Worm (Caenorhabditis elegans): Measurements from ENCODE around the gene C35A5.8.

Gene C35A5.8

ce11 chrV:10508855-10509254, 16.9 kb downstream of the C35A5.8 start, which contains the start of gene C35A5.6:
C35A5.6 (plus strand) TSS chrV:10509137.
- no peak for TF ChIP-seq K02D7.2 (tag; optimal IDR thresholded peaks at IDR 0.05)
- no peak for TF ChIP-seq Y22D7AL.16 (tag; optimal IDR thresholded peaks at IDR 0.05)
- TF ChIP-seq sox-2 (GFP tag; IDR thresholded peaks at IDR 0.05): no peak
- no peak for TF ChIP-seq ceh-24 (tag; optimal IDR thresholded peaks at IDR 0.05)
- TF ChIP-seq rnt-1 (tag; optimal IDR thresholded peaks at IDR 0.05): no peak
- TF ChIP-seq nhr-232 (tag; optimal IDR thresholded peaks at IDR 0.05): no peak
- TF ChIP-seq elt-4 (tag; optimal IDR thresholded peaks at IDR 0.05): no peak
- TF ChIP-seq pax-1 (tag; optimal IDR thresholded peaks at IDR 0.05): no peak
- no peak for TF ChIP-seq fax-1 (tag; optimal IDR thresholded peaks at IDR 0.05)
- TF ChIP-seq C38D4.7 (GFP tag; optimal IDR thresholded peaks at IDR 0.05): no peak
- TF ChIP-seq hlh-13 (GFP tag; optimal IDR thresholded peaks at IDR 0.05): no peak
- no peak for TF ChIP-seq ceh-2 (tag; optimal IDR thresholded peaks at IDR 0.05)

ce11 chrV:10505553-10505952, 20.2 kb downstream of the C35A5.8 start, which contains the start of gene C35A5.5:
C35A5.5 (plus strand) TSS chrV:10505853.
- no peak for TF ChIP-seq pha-2 (tag; optimal IDR thresholded peaks at IDR 0.05)
- TF ChIP-seq pat-9 (tag; optimal IDR thresholded peaks at IDR 0.05): no peak
- no peak for TF ChIP-seq ceh-2 (tag; optimal IDR thresholded peaks at IDR 0.05)
- TF ChIP-seq fkh-10 (GFP tag; optimal IDR thresholded peaks at IDR 0.05): no peak
- no peak for TF ChIP-seq unc-3 (GFP tag; conservative IDR thresholded peaks at IDR 0.05)
- TF ChIP-seq unc-3 (tag; optimal IDR thresholded peaks at IDR 0.05): no peak
- no peak for TF ChIP-seq ttx-3 (tag; optimal IDR thresholded peaks at IDR 0.05)
- TF ChIP-seq C08G9.2 (tag; optimal IDR thresholded peaks at IDR 0.05): no peak
- no peak for TF ChIP-seq ceh-31 (tag; optimal IDR thresholded peaks at IDR 0.05)
- TF ChIP-seq hlh-6 (tag; optimal IDR thresholded peaks at IDR 0.05): no peak
- TF ChIP-seq lin-11 (tag; optimal IDR thresholded peaks at IDR 0.05): no peak
- no peak for TF ChIP-seq dmd-4 (tag; optimal IDR thresholded peaks at IDR 0.05; ENCODE audit: borderline replicate concordance)
- TF ChIP-seq syd-9 (tag; optimal IDR thresholded peaks at IDR 0.05): no peak
- TF ChIP-seq unc-55 (GFP tag; optimal IDR thresholded peaks at IDR 0.05): no peak
- TF ChIP-seq eyg-1 (tag; optimal IDR thresholded peaks at IDR 0.05): no peak
- no peak for TF ChIP-seq K09A11.1 (tag; optimal IDR thresholded peaks at IDR 0.05; ENCODE audit: insufficient read depth)

DNA sequence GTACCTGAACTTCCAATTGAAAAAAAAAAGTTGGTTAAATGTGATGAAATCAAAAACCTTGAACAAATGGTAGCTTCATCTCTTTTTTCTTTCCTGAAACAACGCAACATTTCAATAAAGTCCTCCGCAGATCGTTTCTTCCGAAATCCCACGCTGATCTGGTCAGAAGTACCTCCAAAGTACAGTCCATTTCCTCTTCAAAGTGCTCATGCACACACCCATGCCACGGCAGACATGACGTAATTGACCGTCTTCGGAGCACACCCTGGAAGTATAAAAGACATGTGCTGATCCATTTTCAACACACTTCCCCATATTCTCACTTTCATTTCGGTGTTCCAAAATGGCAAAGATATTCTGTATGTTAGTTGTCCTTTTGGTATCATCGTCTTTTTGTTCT, 21.8 kb downstream of the C35A5.8 start, which contains the start of gene C35A5.10:
TSS of gene C35A5.10 (plus strand) at position 301 of the 400 bp plus-strand sequence.
- TF ChIP-seq che-1 (tag; optimal IDR thresholded peaks at IDR 0.05) (no peak), unc-55 (GFP tag; optimal IDR thresholded peaks at IDR 0.05) (no peak), nfya-1 (tag; optimal IDR thresholded peaks at IDR 0.05) (no peak), rnt-1 (tag; optimal IDR thresholded peaks at IDR 0.05) (no peak), C38D4.7 (GFP tag; optimal IDR thresholded peaks at IDR 0.05) (no peak), pha-2 (tag; optimal IDR thresholded peaks at IDR 0.05) (no peak), mec-3 (tag; optimal IDR thresholded peaks at IDR 0.05; ENCODE audit: borderline replicate concordance) (no peak), fkh-10 (GFP tag; optimal IDR thresholded peaks at IDR 0.05) (no peak), dmd-4 (tag; optimal IDR thresholded peaks at IDR 0.05; ENCODE audit: borderline replicate concordance) (no peak), ceh-6 (GFP tag; optimal IDR thresholded peaks at IDR 0.05) (no peak)

- TF ChIP-seq nhr-232 (tag; optimal IDR thresholded peaks at IDR 0.05) (no peak), unc-3 (GFP tag; conservative IDR thresholded peaks at IDR 0.05) (no peak), unc-3 (tag; optimal IDR thresholded peaks at IDR 0.05) (no peak), C38D4.7 (GFP tag; optimal IDR thresholded peaks at IDR 0.05) (no peak), ceh-34 (tag; optimal IDR thresholded peaks at IDR 0.05) (no peak), unc-42 (tag; optimal IDR thresholded peaks at IDR 0.05) (no peak), ceh-45 (GFP tag; IDR thresholded peaks at IDR 0.05) (no peak), zip-5 (tag; optimal IDR thresholded peaks at IDR 0.05) (no peak), lin-11 (tag; optimal IDR thresholded peaks at IDR 0.05) (no peak), T23F11.4 (GFP tag; optimal IDR thresholded peaks at IDR 0.05) (no peak), sdc-2 (tag; optimal IDR thresholded peaks at IDR 0.05) (no peak), ama-1 (optimal IDR thresholded peaks at IDR 0.05) (no peak), K09A11.1 (tag; optimal IDR thresholded peaks at IDR 0.05; ENCODE audit: insufficient read depth) (no peak)
These were observed 22.7 kb downstream of the C35A5.8 start, which contains the start of gene C35A5.11 for ce11 chrV:10503011-10503410. C35A5.11 (minus strand) TSS chrV:10503111.

All from whole organism, late embryonic.